Worm (Caenorhabditis elegans) whole organism, mixed stage, embryonic: ENCODE results near the gene F07G6.8.
"Not testable (repeated sequence)": the region's sequence is repeated elsewhere in the genome, so short reads cannot be mapped to it uniquely, and the experiment has no call there.

Experiments
- M03D4.4 ChIP-seq: sonication (generic microtip); optimal IDR thresholded peaks from 2 replicates; lab custom pipeline; 2017; ENCODE audit warnings: mild to moderate bottlenecking, missing genetic modification characterization, missing compliant biosample characterization
- bed-3 ChIP-seq: fragments of 200-800 bp; sonication (Bioruptor generic); optimal IDR thresholded peaks from 3 replicates; lab custom pipeline; 2018; ENCODE audit warnings: mild to moderate bottlenecking, missing genetic modification characterization, moderate library complexity, missing compliant biosample characterization
- ceh-43 ChIP-seq: fragments of 200-800 bp; sonication (Bioruptor generic); optimal IDR thresholded peaks from 2 replicates; lab custom pipeline; 2018; ENCODE audit warnings: mild to moderate bottlenecking, missing genetic modification characterization, moderate library complexity, missing compliant biosample characterization
- ces-1 ChIP-seq: fragments of 150-350 bp; optimal IDR thresholded peaks from 2 replicates; lab custom pipeline; 2014; ENCODE audit warnings: missing biosample characterization, missing genetic modification reagents, missing genetic modification characterization
- cnd-1 ChIP-seq: fragments of 200-800 bp; sonication (Bioruptor generic); optimal IDR thresholded peaks from 2 replicates; lab custom pipeline; 2018; ENCODE audit warnings: mild to moderate bottlenecking, missing genetic modification characterization, missing compliant biosample characterization
- elt-1 ChIP-seq: sonication (generic microtip); optimal IDR thresholded peaks from 2 replicates; lab custom pipeline; 2017; ENCODE audit warnings: missing genetic modification characterization, mild to moderate bottlenecking, missing compliant biosample characterization, antibody characterized with exemption, moderate library complexity, borderline replicate concordance; ENCODE audit not compliant: insufficient read depth
- elt-3 ChIP-seq: fragments of 150-350 bp; optimal IDR thresholded peaks from 2 replicates; lab custom pipeline; 2014; ENCODE audit warnings: missing biosample characterization, missing genetic modification characterization
- flh-1 ChIP-seq: fragments of 200-800 bp; sonication (Bioruptor generic); optimal IDR thresholded peaks from 2 replicates; lab custom pipeline; 2018; ENCODE audit warnings: mild to moderate bottlenecking, missing genetic modification characterization, moderate library complexity, missing compliant biosample characterization
- ham-2 ChIP-seq: fragments of 200-800 bp; sonication (Bioruptor generic); optimal IDR thresholded peaks from 2 replicates; lab custom pipeline; 2018; ENCODE audit warnings: mild to moderate bottlenecking, missing genetic modification characterization, missing compliant biosample characterization
- hlh-1 ChIP-seq: fragments of 150-350 bp; optimal IDR thresholded peaks from 2 replicates; lab custom pipeline; 2014; ENCODE audit warnings: missing biosample characterization, missing genetic modification reagents, missing genetic modification characterization
- lin-13 ChIP-seq: fragments of 150-350 bp; optimal IDR thresholded peaks from 2 replicates; lab custom pipeline; 2014; ENCODE audit warnings: missing biosample characterization, missing genetic modification characterization
- lin-32 ChIP-seq: fragments of 200-800 bp; sonication (Bioruptor generic); optimal IDR thresholded peaks from 2 replicates; lab custom pipeline; 2018; ENCODE audit warnings: mild to moderate bottlenecking, missing genetic modification characterization, missing compliant biosample characterization
- mab-5 ChIP-seq: fragments of 150-350 bp; optimal IDR thresholded peaks from 2 replicates; lab custom pipeline; 2014; ENCODE audit warnings: missing biosample characterization, missing genetic modification characterization
- nhr-12 ChIP-seq: fragments of 150-350 bp; optimal IDR thresholded peaks from 2 replicates; lab custom pipeline; 2014; ENCODE audit warnings: missing biosample characterization, missing genetic modification characterization
- nhr-2 ChIP-seq: fragments of 150-350 bp; optimal IDR thresholded peaks from 2 replicates; lab custom pipeline; 2014; ENCODE audit warnings: missing biosample characterization, missing genetic modification characterization
- nhr-237 ChIP-seq: fragments of 150-350 bp; optimal IDR thresholded peaks from 2 replicates; lab custom pipeline; 2014; ENCODE audit warnings: missing biosample characterization, missing genetic modification characterization
- nhr-28 ChIP-seq: fragments of 150-350 bp; optimal IDR thresholded peaks from 2 replicates; lab custom pipeline; 2014; ENCODE audit warnings: missing biosample characterization, missing genetic modification characterization
- nhr-76 ChIP-seq: sonication (generic microtip); optimal IDR thresholded peaks from 2 replicates; lab custom pipeline; 2017; ENCODE audit warnings: missing biosample characterization, missing genetic modification characterization
- pha-4 ChIP-seq: fragments of 150-350 bp; optimal IDR thresholded peaks from 2 replicates; lab custom pipeline; 2018; ENCODE audit warnings: missing biosample characterization, missing genetic modification reagents, missing genetic modification characterization
- sem-2 ChIP-seq: fragments of 200-800 bp; sonication (Bioruptor generic); optimal IDR thresholded peaks from 2 replicates; lab custom pipeline; 2018; ENCODE audit warnings: mild to moderate bottlenecking, missing genetic modification characterization, missing compliant biosample characterization
- snpc-4 ChIP-seq: fragments of 150-350 bp; optimal IDR thresholded peaks from 2 replicates; lab custom pipeline; 2014; ENCODE audit warnings: missing biosample characterization, missing genetic modification characterization
- sptf-1 ChIP-seq: sonication (generic microtip); optimal IDR thresholded peaks from 2 replicates; lab custom pipeline; 2017; ENCODE audit warnings: mild to moderate bottlenecking, missing genetic modification characterization, moderate library complexity, missing compliant biosample characterization
- unc-120 ChIP-seq: sonication (generic microtip); optimal IDR thresholded peaks from 2 replicates; lab custom pipeline; 2017; ENCODE audit warnings: missing genetic modification characterization, missing compliant biosample characterization; ENCODE audit not compliant: poor library complexity, severe bottlenecking
- unc-39 ChIP-seq: fragments of 150-350 bp; optimal IDR thresholded peaks from 2 replicates; lab custom pipeline; 2014; ENCODE audit warnings: missing biosample characterization, missing genetic modification characterization
- zip-8 ChIP-seq: fragments of 150-350 bp; optimal IDR thresholded peaks from 2 replicates; lab custom pipeline; 2014; ENCODE audit warnings: missing biosample characterization, missing genetic modification characterization
- ztf-11 ChIP-seq: fragments of 150-350 bp; optimal IDR thresholded peaks from 2 replicates; lab custom pipeline; 2014; ENCODE audit warnings: missing biosample characterization, missing genetic modification characterization

Gene F07G6.8

DNA sequence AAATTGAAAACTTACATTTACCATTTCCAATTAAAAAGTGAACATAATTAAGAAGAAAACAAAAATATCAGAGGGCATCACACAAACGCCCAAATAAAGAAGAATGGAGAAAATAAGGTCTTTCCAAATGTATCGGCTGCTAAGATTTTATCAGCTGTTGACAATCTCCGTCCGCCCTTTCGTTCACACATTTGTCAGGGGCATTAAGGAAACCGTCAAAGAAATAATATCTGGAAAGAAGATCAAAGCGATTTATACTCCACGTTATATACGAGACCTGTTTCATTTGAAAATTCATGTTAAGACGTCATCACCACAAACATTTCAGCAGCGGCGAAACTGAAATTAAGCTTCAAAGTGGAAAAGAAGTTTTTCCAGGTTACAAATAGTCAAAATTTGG lies 7.7 kb downstream of the F07G6.8 start, which contains the start of gene fbxa-52:
Gene fbxa-52, minus strand, starts transcription at position 101 of the 400 bp plus-strand sequence.
- TF ChIP-seq sptf-1 (no peak), elt-1 (no peak), zip-8 (no peak), pha-4 (tag; lab: Kevin White, UChicago) (no peak), sem-2 (GFP tag; lab: Kevin White, UChicago) (no peak), nhr-2 (tag; lab: Kevin White, UChicago) (no peak), lin-13 (tag; lab: Kevin White, UChicago) (no peak), unc-120 (tag; lab: Kevin White, UChicago) (no peak)

DNA sequence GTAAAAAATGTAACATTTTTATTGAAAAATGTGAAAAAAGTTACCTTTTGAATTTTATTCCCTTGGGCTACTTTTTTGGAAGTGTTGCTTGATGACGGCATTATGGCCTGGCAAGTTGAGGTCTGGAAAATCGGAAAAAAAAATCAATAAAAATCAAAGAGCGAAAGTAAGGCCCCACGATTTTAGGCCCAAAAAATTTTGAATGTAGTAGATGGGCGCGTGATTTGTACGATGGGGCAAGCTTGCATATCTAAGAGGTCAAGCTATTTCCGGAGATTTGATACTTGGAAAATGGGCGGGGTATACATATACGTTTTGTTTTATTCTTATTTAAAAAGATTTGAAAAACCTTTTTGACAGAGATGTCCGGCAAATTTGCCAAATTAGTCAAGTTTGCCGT lies 13.7 kb downstream of the F07G6.8 start, which contains the start of gene F07G6.5:
Gene F07G6.5, minus strand, starts transcription at position 101 of the 400 bp plus-strand sequence.
- TF ChIP-seq bed-3 (GFP tag; lab: Kevin White, UChicago) (no peak), ceh-43 (no peak), M03D4.4 (tag; lab: Kevin White, UChicago) (no peak), nhr-76 (tag; lab: Kevin White, UChicago) (no peak), flh-1 (no peak), sptf-1 (no peak), zip-8 (no peak), snpc-4 (tag; lab: Kevin White, UChicago) (no peak), pha-4 (tag; lab: Kevin White, UChicago) (no peak), lin-32 (GFP tag; lab: Kevin White, UChicago) (no peak), cnd-1 (tag; lab: Kevin White, UChicago) (no peak), unc-39 (tag; lab: Kevin White, UChicago) (no peak), hlh-1 (tag; lab: Kevin White, UChicago) (no peak)

DNA sequence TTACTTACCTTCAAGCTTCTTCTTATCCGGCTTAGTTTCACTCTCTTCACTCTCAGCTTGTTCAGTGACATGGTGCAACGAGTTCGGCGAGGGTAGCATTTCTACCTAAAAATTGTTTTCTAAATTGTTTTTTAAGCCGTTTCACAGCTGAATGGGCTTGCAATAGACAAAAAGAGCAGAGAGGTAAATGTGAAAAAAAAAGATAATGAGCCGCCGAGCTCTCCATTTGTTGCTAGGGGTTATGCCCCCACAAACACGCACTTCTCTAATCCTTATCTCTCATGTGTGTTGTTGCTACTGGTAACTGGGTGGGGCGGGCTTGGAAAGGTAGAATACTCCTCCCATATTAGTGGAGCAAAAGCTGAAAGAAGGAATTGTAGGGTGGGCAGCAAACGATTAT lies 16.4 kb downstream of the F07G6.8 start, which contains the start of gene C36C9.5:
Gene C36C9.5, minus strand, starts transcription at position 101 of the 400 bp plus-strand sequence.
- TF ChIP-seq cnd-1 (tag; lab: Kevin White, UChicago), result no peak
- TF ChIP-seq nhr-237 (tag; lab: Kevin White, UChicago), result no peak
- no peak for TF ChIP-seq nhr-2 (tag; lab: Kevin White, UChicago)
- no peak for TF ChIP-seq snpc-4 (tag; lab: Kevin White, UChicago)
- TF ChIP-seq zip-8, result no peak

DNA sequence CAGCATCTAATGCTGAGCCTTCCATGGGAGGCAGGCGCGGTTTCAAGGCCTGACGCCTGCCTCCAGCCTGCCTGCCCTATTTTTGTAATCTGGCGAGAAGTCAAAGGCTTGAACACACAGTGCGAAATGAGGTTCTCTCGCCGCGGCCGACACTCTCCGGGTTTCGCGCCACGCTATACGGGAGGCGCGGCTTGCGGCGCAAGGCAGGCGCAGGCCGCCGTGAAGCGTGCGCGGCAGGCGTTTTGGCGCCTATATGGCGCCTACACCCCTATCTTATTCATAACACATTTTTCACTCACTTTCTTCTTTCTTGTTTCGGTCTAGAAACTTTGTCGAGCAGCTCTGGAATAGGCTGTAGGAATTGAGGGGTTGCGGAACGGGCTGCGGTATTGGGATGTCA lies 17.2 kb downstream of the F07G6.8 start:
- TF ChIP-seq mab-5 (tag; lab: Kevin White, UChicago) (no peak), nhr-2 (tag; lab: Kevin White, UChicago) (no peak), nhr-237 (tag; lab: Kevin White, UChicago) (no peak), snpc-4 (tag; lab: Kevin White, UChicago) (no peak), ztf-11 (tag; lab: Kevin White, UChicago) (no peak), bed-3 (GFP tag; lab: Kevin White, UChicago) (no peak), ces-1 (no peak), nhr-12 (no peak), hlh-1 (tag; lab: Kevin White, UChicago) (no peak), elt-3 (tag; lab: Kevin White, UChicago) (no peak), zip-8 (no peak), flh-1 (no peak), ceh-43 (no peak), nhr-28 (tag; lab: Kevin White, UChicago) (no peak), lin-32 (GFP tag; lab: Kevin White, UChicago) (no peak), nhr-76 (tag; lab: Kevin White, UChicago) (no peak), unc-39 (tag; lab: Kevin White, UChicago) (no peak), cnd-1 (tag; lab: Kevin White, UChicago) (no peak)

DNA sequence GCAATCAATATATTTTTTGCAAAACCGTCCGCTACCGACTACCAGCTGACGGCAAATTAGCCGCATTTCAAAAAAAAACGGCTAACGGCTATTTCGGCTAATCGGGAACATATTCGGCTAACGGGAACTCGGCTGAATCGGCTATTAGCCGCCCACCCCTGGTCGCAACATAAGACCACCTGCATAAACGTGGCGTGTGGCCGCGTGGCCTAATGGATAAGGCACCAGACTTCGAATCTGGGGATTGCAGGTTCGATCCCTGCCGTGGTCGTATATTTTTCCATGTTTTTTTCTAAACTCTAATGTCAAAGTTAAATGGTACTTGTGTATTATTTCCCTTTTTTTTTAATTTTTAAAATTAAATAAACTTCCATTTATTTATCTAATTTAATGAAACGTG lies 21.8 kb downstream of the F07G6.8 start:
- TF ChIP-seq nhr-28 (tag; lab: Kevin White, UChicago) (no peak), ham-2 (GFP tag; lab: Kevin White, UChicago) (no peak), nhr-2 (tag; lab: Kevin White, UChicago) (no peak), lin-13 (tag; lab: Kevin White, UChicago) (no peak), sptf-1 (no peak), nhr-76 (tag; lab: Kevin White, UChicago) (no peak), ztf-11 (tag; lab: Kevin White, UChicago) (no peak), unc-120 (tag; lab: Kevin White, UChicago) (no peak), unc-39 (tag; lab: Kevin White, UChicago) (no peak), nhr-237 (tag; lab: Kevin White, UChicago) (no peak), sem-2 (GFP tag; lab: Kevin White, UChicago) (no peak)

DNA sequence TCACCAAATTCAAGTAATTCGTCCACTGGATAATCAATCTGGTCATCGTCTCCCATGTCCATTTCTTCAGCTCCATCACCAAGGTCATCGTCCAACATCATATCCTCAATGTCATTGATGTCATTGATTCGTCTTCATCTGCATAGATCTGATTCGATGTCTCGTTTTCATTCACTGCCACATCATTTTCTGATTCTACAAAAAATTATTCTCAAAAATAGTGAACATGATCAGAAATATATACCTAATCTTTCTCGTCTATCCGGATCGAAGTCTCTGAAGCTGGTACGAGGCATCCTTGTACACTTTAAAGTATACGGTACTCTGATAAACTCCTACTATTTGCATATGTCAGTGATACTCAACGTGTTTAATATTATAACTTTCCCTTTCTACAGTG lies 23.4 kb downstream of the F07G6.8 start, which contains the start of gene C36C9.4:
Gene C36C9.4, minus strand, starts transcription at position 101 of the 400 bp plus-strand sequence.
- TF ChIP-seq ztf-11 (tag; lab: Kevin White, UChicago); bed-3 (GFP tag; lab: Kevin White, UChicago); nhr-237 (tag; lab: Kevin White, UChicago): not testable (repeated sequence)
